Worm (Caenorhabditis elegans) whole organism, L1 larva: ENCODE results near the gene C30B5.2.

Experiments
- C16A3.4 ChIP-seq: fragments of 150-350 bp; optimal IDR thresholded peaks from 2 replicates; lab custom pipeline; 2014; ENCODE audit warnings: missing biosample characterization, missing genetic modification characterization
- C34B4.2 ChIP-seq: sonication (generic microtip); optimal IDR thresholded peaks from 2 replicates; lab custom pipeline; 2017; ENCODE audit warnings: mild to moderate bottlenecking, missing genetic modification characterization, missing compliant biosample characterization
- alr-1 ChIP-seq: fragments of 200-800 bp; sonication (Bioruptor generic); optimal IDR thresholded peaks from 2 replicates; lab custom pipeline; 2018; ENCODE audit warnings: borderline replicate concordance, mild to moderate bottlenecking, missing genetic modification characterization, missing compliant biosample characterization
- ceh-82 ChIP-seq, 3 experiments: fragments of 150-350 bp in 1 of 3; sonication (generic microtip) in 2 of 3; optimal IDR thresholded peaks; 2 replicates each; lab custom pipeline; 2014 to 2017; ENCODE audit warnings: missing biosample characterization in 3 of 3, missing genetic modification characterization in 3 of 3
- dsc-1 ChIP-seq: sonication (generic microtip); optimal IDR thresholded peaks from 2 replicates; lab custom pipeline; 2016; ENCODE audit warnings: mild to moderate bottlenecking, missing genetic modification characterization, missing compliant biosample characterization
- efl-1 ChIP-seq, 4 experiments: fragments of 150-350 bp; optimal IDR thresholded peaks in 3 of 4; peaks in 1 of 4; 1 replicate in 1 of 4; 2 replicates in 3 of 4; lab custom pipeline; 2014; ENCODE audit warnings: missing biosample characterization in 2 of 4, missing genetic modification characterization in 2 of 4, missing genetic modification reagents in 2 of 4
- egl-13 ChIP-seq: sonication (generic microtip); optimal IDR thresholded peaks from 2 replicates; lab custom pipeline; 2016; ENCODE audit warnings: missing genotype, missing genetic modification reagents, missing genetic modification characterization, missing compliant biosample characterization
- ets-5 ChIP-seq: fragments of 200-800 bp; sonication (Bioruptor generic); IDR thresholded peaks from 2 replicates; pipeline ENCODE4 v1.3.6; 2022; ENCODE audit warnings: missing genetic modification characterization, missing compliant biosample characterization
- fkh-10 ChIP-seq: sonication (generic microtip); optimal IDR thresholded peaks from 2 replicates; lab custom pipeline; 2017; ENCODE audit warnings: missing biosample characterization, missing genetic modification reagents, missing genetic modification characterization
- fkh-4 ChIP-seq: sonication (generic microtip); optimal IDR thresholded peaks from 2 replicates; lab custom pipeline; 2016; ENCODE audit warnings: missing compliant biosample characterization, missing genetic modification characterization, borderline replicate concordance
- fkh-8 ChIP-seq: sonication (generic microtip); optimal IDR thresholded peaks from 2 replicates; lab custom pipeline; 2016; ENCODE audit warnings: mild to moderate bottlenecking, missing genetic modification characterization, missing compliant biosample characterization
- fos-1 ChIP-seq: fragments of 150-350 bp; optimal IDR thresholded peaks from 2 replicates; lab custom pipeline; 2014; ENCODE audit warnings: missing biosample characterization, missing genetic modification characterization
- hlh-4 ChIP-seq: sonication (generic microtip); optimal IDR thresholded peaks from 2 replicates; lab custom pipeline; 2016; ENCODE audit warnings: mild to moderate bottlenecking, missing genetic modification characterization, missing compliant biosample characterization
- isw-1 ChIP-seq: fragments of 200-800 bp; sonication (Bioruptor generic); IDR thresholded peaks from 2 replicates; pipeline ENCODE4 v1.3.6; 2022; ENCODE audit warnings: missing genetic modification characterization, missing compliant biosample characterization
- jun-1 ChIP-seq: fragments of 150-350 bp; optimal IDR thresholded peaks from 2 replicates; lab custom pipeline; 2014; ENCODE audit warnings: missing biosample characterization, missing genetic modification reagents, missing genetic modification characterization
- lin-13 ChIP-seq: fragments of 150-350 bp; optimal IDR thresholded peaks from 2 replicates; lab custom pipeline; 2014; ENCODE audit warnings: missing biosample characterization, missing genetic modification reagents, missing genetic modification characterization
- lin-14 ChIP-seq: fragments of 200-800 bp; sonication (Bioruptor generic); optimal IDR thresholded peaks from 2 replicates; lab custom pipeline; 2018; ENCODE audit warnings: mild to moderate bottlenecking, missing genetic modification characterization, moderate library complexity, missing compliant biosample characterization
- lin-39 ChIP-seq: fragments of 150-350 bp; optimal IDR thresholded peaks from 2 replicates; lab custom pipeline; 2014; ENCODE audit warnings: missing biosample characterization, missing genetic modification reagents, missing genetic modification characterization
- lir-3 ChIP-seq: sonication (generic microtip); optimal IDR thresholded peaks from 2 replicates; lab custom pipeline; 2016; ENCODE audit warnings: mild to moderate bottlenecking, missing genetic modification characterization, moderate library complexity, missing compliant biosample characterization; ENCODE audit not compliant: poor library complexity
- lsy-2 ChIP-seq, 2 experiments: fragments of 150-350 bp; optimal IDR thresholded peaks; 2 replicates each; lab custom pipeline; 2014; ENCODE audit warnings: missing biosample characterization in 2 of 2, missing genetic modification characterization in 2 of 2
- mab-9 ChIP-seq: fragments of 200-800 bp; sonication (Bioruptor generic); IDR thresholded peaks from 2 replicates; pipeline ENCODE4 v1.3.6; 2022; ENCODE audit warnings: missing genetic modification reagents, missing genetic modification characterization, missing compliant biosample characterization
- mep-1 ChIP-seq: fragments of 150-350 bp; optimal IDR thresholded peaks from 2 replicates; lab custom pipeline; 2014; ENCODE audit warnings: missing biosample characterization, missing genetic modification characterization
- nhr-11 ChIP-seq: fragments of 150-350 bp; optimal IDR thresholded peaks from 2 replicates; lab custom pipeline; 2014; ENCODE audit warnings: missing biosample characterization, missing genetic modification characterization
- nhr-12 ChIP-seq: sonication (generic microtip); optimal IDR thresholded peaks from 2 replicates; lab custom pipeline; 2017; ENCODE audit warnings: missing biosample characterization, missing genetic modification characterization
- nhr-20 ChIP-seq: sonication (generic microtip); optimal IDR thresholded peaks from 2 replicates; lab custom pipeline; 2016; ENCODE audit warnings: mild to moderate bottlenecking, missing genetic modification characterization, missing compliant biosample characterization
- nhr-71 ChIP-seq: sonication (generic microtip); optimal IDR thresholded peaks from 2 replicates; lab custom pipeline; 2016; ENCODE audit warnings: mild to moderate bottlenecking, missing genetic modification characterization, moderate library complexity, missing compliant biosample characterization
- nhr-76 ChIP-seq: sonication (generic microtip); optimal IDR thresholded peaks from 2 replicates; lab custom pipeline; 2017; ENCODE audit warnings: missing biosample characterization, missing genetic modification characterization
- nhr-84 ChIP-seq: sonication (generic microtip); optimal IDR thresholded peaks from 2 replicates; lab custom pipeline; 2017; ENCODE audit warnings: missing biosample characterization, missing genetic modification characterization
- pax-3 ChIP-seq: fragments of 200-800 bp; sonication (Bioruptor generic); optimal IDR thresholded peaks from 2 replicates; lab custom pipeline; 2018; ENCODE audit warnings: mild to moderate bottlenecking, missing genetic modification characterization, moderate library complexity, missing compliant biosample characterization
- pqm-1 ChIP-seq: sonication (generic microtip); optimal IDR thresholded peaks from 3 replicates; lab custom pipeline; 2017; ENCODE audit warnings: missing biosample characterization, missing genetic modification characterization
- skn-1 ChIP-seq: fragments of 150-350 bp; optimal IDR thresholded peaks from 2 replicates; lab custom pipeline; 2014; ENCODE audit warnings: missing biosample characterization, missing genetic modification characterization
- snpc-4 ChIP-seq: fragments of 150-350 bp; optimal IDR thresholded peaks from 2 replicates; lab custom pipeline; 2014; ENCODE audit warnings: missing biosample characterization, missing genetic modification characterization
- snu-23 ChIP-seq: sonication (generic microtip); optimal IDR thresholded peaks from 2 replicates; lab custom pipeline; 2016; ENCODE audit warnings: missing genetic modification characterization, missing compliant biosample characterization
- sox-4 ChIP-seq: sonication (generic microtip); optimal IDR thresholded peaks from 2 replicates; lab custom pipeline; 2016; ENCODE audit warnings: missing genetic modification characterization, missing compliant biosample characterization
- sup-37 ChIP-seq: fragments of 200-800 bp; sonication (Bioruptor generic); optimal IDR thresholded peaks from 2 replicates; lab custom pipeline; 2018; ENCODE audit warnings: mild to moderate bottlenecking, missing genetic modification characterization, missing compliant biosample characterization
- swsn-7 ChIP-seq: sonication (generic microtip); optimal IDR thresholded peaks from 2 replicates; lab custom pipeline; 2016; ENCODE audit warnings: missing genetic modification characterization, missing compliant biosample characterization
- tbx-2 ChIP-seq: sonication (generic microtip); optimal IDR thresholded peaks from 2 replicates; lab custom pipeline; 2016; ENCODE audit warnings: missing genetic modification characterization, missing compliant biosample characterization
- tlp-1 ChIP-seq: fragments of 150-350 bp; optimal IDR thresholded peaks from 2 replicates; lab custom pipeline; 2014; ENCODE audit warnings: missing biosample characterization, missing genetic modification characterization
- unc-62 ChIP-seq: fragments of 150-350 bp; optimal IDR thresholded peaks from 2 replicates; lab custom pipeline; 2014; ENCODE audit warnings: missing biosample characterization, missing genetic modification reagents, missing genetic modification characterization
- vab-15 ChIP-seq: sonication (generic microtip); optimal IDR thresholded peaks from 2 replicates; lab custom pipeline; 2017; ENCODE audit warnings: missing genotype, mild to moderate bottlenecking, missing genetic modification characterization, missing compliant biosample characterization
- xbp-1 ChIP-seq: sonication (generic microtip); optimal IDR thresholded peaks from 2 replicates; lab custom pipeline; 2016; ENCODE audit warnings: missing genetic modification characterization, missing compliant biosample characterization
- zip-4 ChIP-seq: fragments of 200-800 bp; sonication (Bioruptor generic); optimal IDR thresholded peaks from 2 replicates; lab custom pipeline; 2018; ENCODE audit warnings: mild to moderate bottlenecking, missing genetic modification characterization, moderate library complexity, missing compliant biosample characterization
- ztf-4 ChIP-seq: fragments of 150-350 bp; optimal IDR thresholded peaks from 2 replicates; lab custom pipeline; 2014; ENCODE audit warnings: missing biosample characterization, missing genetic modification characterization

The C30B5.2 gene

ce11 chrII:6149434-6149833 lies 47.5 kb upstream of the C30B5.2 start:
- TF ChIP-seq isw-1 (GFP tag; lab: Robert Waterston, UW) = no peak
- no peak for TF ChIP-seq jun-1
- peak; percentile 94 for TF ChIP-seq fkh-10
- no peak for TF ChIP-seq unc-62 (GFP tag; lab: Kevin White, UChicago)
- TF ChIP-seq sup-37 (GFP tag; lab: Kevin White, UChicago) = no peak
- no peak for TF ChIP-seq C16A3.4
- TF ChIP-seq ets-5 = no peak
- TF ChIP-seq dsc-1 (tag; lab: Kevin White, UChicago) = no peak
- TF ChIP-seq lin-14 (GFP tag; lab: Kevin White, UChicago) = peak; percentile 69
- TF ChIP-seq ceh-82 (tag; optimal IDR thresholded peaks at IDR 0.05; lab: Kevin White, UChicago) = peak in 1 of 3 experiments; percentile 9
- TF ChIP-seq egl-13 = peak; percentile 5

ce11 chrII:6158111-6158510 lies 38.9 kb upstream of the C30B5.2 start:
- TF ChIP-seq skn-1 (tag; lab: Kevin White, UChicago) (no peak), mab-9 (GFP tag; lab: Robert Waterston, UW) (no peak), lir-3 (tag; lab: Kevin White, UChicago) (no peak), alr-1 (tag; lab: Kevin White, UChicago) (no peak), nhr-11 (tag; lab: Kevin White, UChicago) (no peak), fkh-8 (no peak), tbx-2 (tag; lab: Kevin White, UChicago) (no peak), mep-1 (no peak), zip-4 (GFP tag; lab: Kevin White, UChicago) (no peak), hlh-4 (tag; lab: Kevin White, UChicago) (no peak), nhr-12 (no peak), lsy-2 (tag; optimal IDR thresholded peaks at IDR 0.05; lab: Kevin White, UChicago) (no peak), nhr-84 (no peak), fos-1 (no peak), fkh-4 (tag; lab: Kevin White, UChicago) (no peak), snu-23 (no peak)

ce11 chrII:6160994-6161393 lies 36.0 kb upstream of the C30B5.2 start, which contains the start of gene exp-1:
Gene exp-1 (minus strand): TSS chrII:6161094.
- no peak for TF ChIP-seq efl-1 (optimal IDR thresholded peaks at IDR 0.05; lab: Kevin White, UChicago)
- TF ChIP-seq efl-1 (GFP tag; optimal IDR thresholded peaks at IDR 0.05 in 1 of 2; lab: Kevin White, UChicago) = peak in 1 of 2 experiments; percentile 35
- no peak for TF ChIP-seq xbp-1 (tag; lab: Kevin White, UChicago)

ce11 chrII:6165152-6165551 lies 31.8 kb upstream of the C30B5.2 start:
- TF ChIP-seq snpc-4 (tag; lab: Kevin White, UChicago) = no peak
- peak; percentile 64 for TF ChIP-seq fkh-10
- peak; percentile 14 for TF ChIP-seq lin-14 (GFP tag; lab: Kevin White, UChicago)
- no peak for TF ChIP-seq ztf-4 (tag; lab: Kevin White, UChicago)
- TF ChIP-seq tlp-1 (tag; lab: Kevin White, UChicago) = no peak
- TF ChIP-seq nhr-71 = no peak
- TF ChIP-seq lin-13 (GFP tag; lab: Kevin White, UChicago) = no peak

- no peak for TF ChIP-seq sox-4 (tag; lab: Kevin White, UChicago)
- TF ChIP-seq swsn-7 (tag; lab: Kevin White, UChicago) = no peak
- no peak for TF ChIP-seq vab-15 (tag; lab: Kevin White, UChicago)
- TF ChIP-seq snu-23 = no peak
- TF ChIP-seq C34B4.2 (tag; lab: Kevin White, UChicago) = no peak
- TF ChIP-seq tlp-1 (tag; lab: Kevin White, UChicago) = no peak
- TF ChIP-seq snpc-4 (tag; lab: Kevin White, UChicago) = no peak
- no peak for TF ChIP-seq nhr-76 (tag; lab: Kevin White, UChicago)
- TF ChIP-seq lin-14 (GFP tag; lab: Kevin White, UChicago) = no peak
- no peak for TF ChIP-seq lin-39
- no peak for TF ChIP-seq pqm-1 (tag; lab: Kevin White, UChicago)
- TF ChIP-seq pax-3 (tag; lab: Kevin White, UChicago) = no peak
- no peak for TF ChIP-seq nhr-20 (tag; lab: Kevin White, UChicago)
Observed at ce11 chrII:6168714-6169113, 28.3 kb upstream of the C30B5.2 start.
